Fruit fly (Drosophila melanogaster): Measurements from ENCODE around the gene CG7402.

CG7402 gene

dm6 chr3L:17846169-17846981 lies 41.1 kb upstream of the CG7402 start, which contains the start of the genes MED19 and CG7430:
Gene MED19 (minus strand): TSS chr3L:17846501.
Gene CG7430 (plus strand): TSS chr3L:17846916.
- peak; percentile 34 for TF ChIP-seq Hr83 (GFP tag; optimal IDR thresholded peaks at IDR 0.05; ENCODE audit: poor library complexity, severe bottlenecking)
- peak; percentile 11 for TF ChIP-seq woc (GFP tag; optimal IDR thresholded peaks at IDR 0.05)
- peak; percentile 44 for TF ChIP-seq dmrt93B (GFP tag; optimal IDR thresholded peaks at IDR 0.05)
- TF ChIP-seq Hnf4 (GFP tag; optimal IDR thresholded peaks at IDR 0.05) = no peak
- no peak for TF ChIP-seq N (GFP tag; optimal IDR thresholded peaks at IDR 0.05)
- no peak for TF ChIP-seq foxo (GFP tag; optimal IDR thresholded peaks at IDR 0.05)
- peak; percentile 32 for TF ChIP-seq rgr (GFP tag; optimal IDR thresholded peaks at IDR 0.05)
- no peak for TF ChIP-seq GATAd (GFP tag; optimal IDR thresholded peaks at IDR 0.05)
- TF ChIP-seq HLH106 (tag; optimal IDR thresholded peaks at IDR 0.05) = peak; percentile 2
- TF ChIP-seq pan (optimal IDR thresholded peaks at IDR 0.05) = no peak
- TF ChIP-seq lola (GFP tag; optimal IDR thresholded peaks at IDR 0.05) = peak; percentile 48
- peak; percentile 47 for TF ChIP-seq h (GFP tag; optimal IDR thresholded peaks at IDR 0.05)
- no peak for TF ChIP-seq Rel (GFP tag; optimal IDR thresholded peaks at IDR 0.05)
- TF ChIP-seq Rel (tag; optimal IDR thresholded peaks at IDR 0.05) = peak; percentile 68
- TF ChIP-seq brk (GFP tag; optimal IDR thresholded peaks at IDR 0.05) = no peak
- peak; percentile 52 for TF ChIP-seq Sp1 (GFP tag; optimal IDR thresholded peaks at IDR 0.05)
- TF ChIP-seq Dif (GFP tag; optimal IDR thresholded peaks at IDR 0.05; ENCODE audit: partially characterized antibody) = no peak

- TF ChIP-seq Hr78 (GFP tag; optimal IDR thresholded peaks at IDR 0.05) (no peak), Rel (GFP tag; optimal IDR thresholded peaks at IDR 0.05) (no peak), Rel (tag; optimal IDR thresholded peaks at IDR 0.05) (peak; percentile 9), HLH106 (tag; optimal IDR thresholded peaks at IDR 0.05) (peak; percentile 4)
Measured at dm6 chr3L:17846982-17847355, 40.5 kb upstream of the CG7402 start.

dm6 chr3L:17849517-17849916 lies 38.0 kb upstream of the CG7402 start, which contains the start of gene TrpRS-m:
Gene TrpRS-m (plus strand): TSS chr3L:17849727.
- peak; percentile 65 for TF ChIP-seq Myc (optimal IDR thresholded peaks at IDR 0.05)
- TF ChIP-seq foxo (GFP tag; optimal IDR thresholded peaks at IDR 0.05) = no peak
- TF ChIP-seq Hnf4 (GFP tag; optimal IDR thresholded peaks at IDR 0.05) = no peak
- TF ChIP-seq woc (GFP tag; optimal IDR thresholded peaks at IDR 0.05) = peak; percentile 60
- TF ChIP-seq Hr78 (GFP tag; optimal IDR thresholded peaks at IDR 0.05) = no peak

dm6 chr3L:17856655-17857479 lies 30.6 kb upstream of the CG7402 start, which contains the start of gene CG5535:
Gene CG5535 (minus strand): TSS chr3L:17856794.
- TF ChIP-seq Sp1 (GFP tag; optimal IDR thresholded peaks at IDR 0.05) (peak; percentile 72), HLH106 (tag; optimal IDR thresholded peaks at IDR 0.05) (peak; percentile 52), fru (GFP tag; optimal IDR thresholded peaks at IDR 0.05) (peak; percentile 60), foxo (GFP tag; optimal IDR thresholded peaks at IDR 0.05) (peak in 1 of 2 experiments; percentile 80), dl (GFP tag; optimal IDR thresholded peaks at IDR 0.05; ENCODE audit: insufficient read depth in 1 of 2, partially characterized antibody in 2 of 2) (no peak), dmrt93B (GFP tag; optimal IDR thresholded peaks at IDR 0.05) (peak; percentile 52), OdsH (GFP tag; optimal IDR thresholded peaks at IDR 0.05) (peak; percentile 62), psq (GFP tag; optimal IDR thresholded peaks at IDR 0.05) (peak; percentile 68), Vsx2 (GFP tag; optimal IDR thresholded peaks at IDR 0.05; ENCODE audit: partially characterized antibody) (no peak), sv (GFP tag; optimal IDR thresholded peaks at IDR 0.05) (peak; percentile 57), h (GFP tag; optimal IDR thresholded peaks at IDR 0.05) (peak; percentile 45), CrebA (GFP tag; optimal IDR thresholded peaks at IDR 0.05; ENCODE audit: borderline replicate concordance) (no peak), CG9705 (GFP tag; optimal IDR thresholded peaks at IDR 0.05) (no peak), ey (GFP tag; optimal IDR thresholded peaks at IDR 0.05) (peak; percentile 32), Hr83 (GFP tag; optimal IDR thresholded peaks at IDR 0.05; ENCODE audit: poor library complexity, severe bottlenecking) (peak; percentile 41), rgr (GFP tag; optimal IDR thresholded peaks at IDR 0.05) (peak; percentile 52), br (GFP tag; optimal IDR thresholded peaks at IDR 0.05) (peak; percentile 35)
